Fruit fly (Drosophila melanogaster) whole organism, prepupa: ENCODE results near the gene CG43131.

Experiments used
- Blimp-1 ChIP-seq: fragments of 200-800 bp; sonication (Bioruptor generic); optimal IDR thresholded peaks from 3 replicates; lab custom pipeline; 2017; ENCODE audit warnings: missing biosample characterization, missing genetic modification characterization, mild to moderate bottlenecking, moderate library complexity, missing genetic modification reagents
- CG11294 ChIP-seq: fragments of 200-800 bp; sonication (Bioruptor generic); IDR thresholded peaks from 2 replicates; pipeline ENCODE4 v1.3.6; 2022; ENCODE audit warnings: missing biosample characterization, missing genetic modification characterization
- CG11902 ChIP-seq: fragments of 200-800 bp; sonication (Bioruptor generic); optimal IDR thresholded peaks from 3 replicates; lab custom pipeline; 2016; ENCODE audit warnings: missing biosample characterization, missing genetic modification characterization
- CG15336 ChIP-seq: fragments of 200-800 bp; sonication (Bioruptor generic); IDR thresholded peaks from 2 replicates; pipeline ENCODE4 v1.3.6; 2022; ENCODE audit warnings: missing biosample characterization, missing genetic modification characterization
- CG1621 ChIP-seq: fragments of 200-800 bp; sonication (Bioruptor generic); optimal IDR thresholded peaks from 3 replicates; lab custom pipeline; 2018; ENCODE audit warnings: missing biosample characterization, mild to moderate bottlenecking, missing genetic modification characterization
- CG16779 ChIP-seq: fragments of 200-800 bp; sonication (Bioruptor generic); optimal IDR thresholded peaks from 3 replicates; lab custom pipeline; 2017; ENCODE audit warnings: missing biosample characterization, mild to moderate bottlenecking, missing genetic modification characterization
- CG3032 ChIP-seq: fragments of 200-800 bp; optimal IDR thresholded peaks from 2 replicates; lab custom pipeline; 2019; ENCODE audit warnings: missing biosample characterization, mild to moderate bottlenecking, missing genetic modification characterization, moderate library complexity
- CG31627 ChIP-seq: fragments of 200-800 bp; sonication (Bioruptor generic); optimal IDR thresholded peaks from 3 replicates; lab custom pipeline; 2016; ENCODE audit warnings: missing biosample characterization, missing genetic modification characterization
- CG32006 ChIP-seq: fragments of 200-800 bp; sonication (Bioruptor generic); optimal IDR thresholded peaks from 3 replicates; lab custom pipeline; 2017; ENCODE audit warnings: missing biosample characterization, mild to moderate bottlenecking, missing genetic modification characterization
- CG34406 ChIP-seq: fragments of 200-800 bp; sonication (Bioruptor generic); optimal IDR thresholded peaks from 3 replicates; lab custom pipeline; 2016; ENCODE audit warnings: missing biosample characterization, missing genetic modification characterization
- CG3919 ChIP-seq: fragments of 200-800 bp; sonication (Bioruptor generic); optimal IDR thresholded peaks from 3 replicates; lab custom pipeline; 2016; ENCODE audit warnings: missing biosample characterization, missing genetic modification characterization
- CG4318 ChIP-seq: fragments of 200-800 bp; sonication (Bioruptor generic); optimal IDR thresholded peaks from 3 replicates; lab custom pipeline; 2017; ENCODE audit warnings: missing biosample characterization, mild to moderate bottlenecking, missing genetic modification characterization
- CG6163 ChIP-seq: fragments of 200-800 bp; sonication (Bioruptor generic); IDR thresholded peaks from 3 replicates; pipeline ENCODE4 v1.3.6; 2022; ENCODE audit warnings: missing biosample characterization, missing genetic modification characterization
- CG6276 ChIP-seq: fragments of 200-800 bp; sonication (Bioruptor generic); optimal IDR thresholded peaks from 2 replicates; lab custom pipeline; 2017; ENCODE audit warnings: missing biosample characterization, mild to moderate bottlenecking, missing genetic modification characterization
- CG7368 ChIP-seq: fragments of 200-800 bp; sonication (Bioruptor generic); optimal IDR thresholded peaks from 3 replicates; lab custom pipeline; 2016; ENCODE audit warnings: missing biosample characterization, missing genetic modification characterization
- CG8119 ChIP-seq: fragments of 200-800 bp; sonication (Bioruptor generic); IDR thresholded peaks from 3 replicates; pipeline ENCODE4 v1.3.6; 2022; ENCODE audit warnings: missing biosample characterization, missing genetic modification characterization
- CG9139 ChIP-seq: fragments of 200-800 bp; sonication (Bioruptor generic); optimal IDR thresholded peaks from 3 replicates; lab custom pipeline; 2017; ENCODE audit warnings: missing biosample characterization, mild to moderate bottlenecking, missing genetic modification characterization
- Eip78C ChIP-seq: fragments of 200-800 bp; sonication (Bioruptor generic); peaks from one replicate; lab custom pipeline; 2016; ENCODE audit warnings: missing biosample characterization, missing genetic modification characterization
- Eip93F ChIP-seq: fragments of 200-800 bp; sonication (Bioruptor generic); optimal IDR thresholded peaks from 2 replicates; lab custom pipeline; 2016; ENCODE audit warnings: missing biosample characterization, mild to moderate bottlenecking, missing genetic modification characterization
- Ets96B ChIP-seq: fragments of 200-800 bp; optimal IDR thresholded peaks from 2 replicates; lab custom pipeline; 2019; ENCODE audit warnings: missing biosample characterization, mild to moderate bottlenecking, missing genetic modification characterization, moderate library complexity
- Gug ChIP-seq: fragments of 200-800 bp; sonication (Bioruptor generic); IDR thresholded peaks from 2 replicates; pipeline ENCODE4 v1.3.6; 2022; ENCODE audit warnings: missing biosample characterization, missing genetic modification characterization
- Met ChIP-seq: fragments of 200-800 bp; sonication (Bioruptor generic); optimal IDR thresholded peaks from 3 replicates; lab custom pipeline; 2016; ENCODE audit warnings: missing biosample characterization, missing genetic modification characterization
- OdsH ChIP-seq: fragments of 200-800 bp; sonication (Bioruptor generic); optimal IDR thresholded peaks from 3 replicates; lab custom pipeline; 2016; ENCODE audit warnings: missing biosample characterization, missing genetic modification characterization
- Smox ChIP-seq: fragments of 200-800 bp; sonication (Bioruptor generic); optimal IDR thresholded peaks from 3 replicates; lab custom pipeline; 2016; ENCODE audit warnings: missing biosample characterization, missing genetic modification characterization
- Sox102F ChIP-seq: fragments of 200-800 bp; sonication (Bioruptor generic); optimal IDR thresholded peaks from 2 replicates; lab custom pipeline; 2016; ENCODE audit warnings: missing biosample characterization, mild to moderate bottlenecking, missing genetic modification characterization
- Sox14 ChIP-seq: fragments of 200-800 bp; sonication (Bioruptor generic); optimal IDR thresholded peaks from 3 replicates; lab custom pipeline; 2016; ENCODE audit warnings: missing biosample characterization, missing genetic modification characterization
- Sox15 ChIP-seq: fragments of 200-800 bp; sonication (Bioruptor generic); optimal IDR thresholded peaks from 3 replicates; lab custom pipeline; 2016; ENCODE audit warnings: missing biosample characterization, missing genetic modification characterization
- achi ChIP-seq: fragments of 200-800 bp; sonication (Bioruptor generic); optimal IDR thresholded peaks from 3 replicates; lab custom pipeline; 2016; ENCODE audit warnings: missing biosample characterization, missing genetic modification characterization
- acj6 ChIP-seq: fragments of 200-800 bp; sonication (Bioruptor generic); optimal IDR thresholded peaks from 3 replicates; lab custom pipeline; 2016; ENCODE audit warnings: missing biosample characterization, missing genetic modification characterization
- cyc ChIP-seq: fragments of 200-800 bp; sonication (Bioruptor generic); optimal IDR thresholded peaks from 3 replicates; lab custom pipeline; 2016; ENCODE audit warnings: missing biosample characterization, missing genetic modification characterization
- dac ChIP-seq: fragments of 200-800 bp; sonication (Bioruptor generic); optimal IDR thresholded peaks from 2 replicates; lab custom pipeline; 2017; ENCODE audit warnings: missing biosample characterization, mild to moderate bottlenecking, missing genetic modification characterization
- dsx ChIP-seq: fragments of 200-800 bp; optimal IDR thresholded peaks from 3 replicates; lab custom pipeline; 2019; ENCODE audit warnings: missing biosample characterization, mild to moderate bottlenecking, missing genetic modification characterization, moderate library complexity; ENCODE audit not compliant: poor library complexity, severe bottlenecking
- eg ChIP-seq: fragments of 200-800 bp; sonication (Bioruptor generic); IDR thresholded peaks from 3 replicates; pipeline ENCODE4 v1.3.6; 2022; ENCODE audit warnings: missing biosample characterization, missing genetic modification characterization
- esn ChIP-seq: fragments of 200-800 bp; sonication (Bioruptor generic); optimal IDR thresholded peaks from 2 replicates; lab custom pipeline; 2016; ENCODE audit warnings: missing biosample characterization, mild to moderate bottlenecking, missing genetic modification characterization, moderate library complexity
- fd59A ChIP-seq: fragments of 200-800 bp; sonication (Bioruptor generic); optimal IDR thresholded peaks from 2 replicates; lab custom pipeline; 2017; ENCODE audit warnings: missing biosample characterization, mild to moderate bottlenecking, missing genetic modification characterization, missing genetic modification reagents
- fd85E ChIP-seq: fragments of 200-800 bp; sonication (Bioruptor generic); optimal IDR thresholded peaks from 3 replicates; lab custom pipeline; 2016; ENCODE audit warnings: missing biosample characterization, missing genetic modification characterization
- lz ChIP-seq: fragments of 200-800 bp; sonication (Bioruptor generic); optimal IDR thresholded peaks from 3 replicates; lab custom pipeline; 2016; ENCODE audit warnings: missing biosample characterization, missing genetic modification characterization
- net ChIP-seq: fragments of 200-800 bp; sonication (Bioruptor generic); optimal IDR thresholded peaks from 3 replicates; lab custom pipeline; 2016; ENCODE audit warnings: missing biosample characterization, missing genetic modification characterization
- pdm3 ChIP-seq: fragments of 200-800 bp; sonication (Bioruptor generic); optimal IDR thresholded peaks from 3 replicates; lab custom pipeline; 2016; ENCODE audit warnings: missing biosample characterization, missing genetic modification characterization
- salr ChIP-seq, 2 experiments: fragments of 200-800 bp; sonication (Bioruptor generic); optimal IDR thresholded peaks; 3 replicates each; lab custom pipeline; 2016 to 2018; ENCODE audit warnings: missing biosample characterization in 2 of 2, missing genetic modification characterization in 2 of 2, mild to moderate bottlenecking in 1 of 2
- spab ChIP-seq: fragments of 200-800 bp; sonication (Bioruptor generic); optimal IDR thresholded peaks from 2 replicates; lab custom pipeline; 2017; ENCODE audit warnings: missing biosample characterization, mild to moderate bottlenecking, missing genetic modification characterization, missing genetic modification reagents
- ss ChIP-seq, 2 experiments: fragments of 200-800 bp; sonication (Bioruptor generic); optimal IDR thresholded peaks; 2 replicates in 1 of 2; 3 replicates in 1 of 2; lab custom pipeline; 2017 to 2018; ENCODE audit warnings: mild to moderate bottlenecking in 2 of 2, missing biosample characterization in 2 of 2, missing genetic modification characterization in 2 of 2, moderate library complexity in 1 of 2
- svp ChIP-seq: fragments of 200-800 bp; sonication (Bioruptor generic); peaks from one replicate; lab custom pipeline; 2016; ENCODE audit warnings: missing biosample characterization, missing genetic modification characterization
- topi ChIP-seq: fragments of 200-800 bp; sonication (Bioruptor generic); optimal IDR thresholded peaks from 3 replicates; lab custom pipeline; 2016; ENCODE audit warnings: missing biosample characterization, missing genetic modification characterization
- vri ChIP-seq: fragments of 200-800 bp; sonication (Bioruptor generic); optimal IDR thresholded peaks from 3 replicates; lab custom pipeline; 2016; ENCODE audit warnings: missing biosample characterization, mild to moderate bottlenecking, missing genetic modification characterization

The CG43131 gene

dm6 chr3R:5103362-5104003 lies 5.5 kb downstream of the CG43131 start (continued):
- peak; percentile 13 for TF ChIP-seq vri (GFP tag; lab: Kevin White, UChicago)
- peak; percentile 14 for TF ChIP-seq CG11902 (GFP tag; lab: Kevin White, UChicago)
- TF ChIP-seq Met (GFP tag; lab: Kevin White, UChicago) = peak; percentile 63
- TF ChIP-seq Ets96B (tag; lab: Kevin White, UChicago) = peak; percentile 26
- peak; percentile 11 for TF ChIP-seq CG34406
- no peak for TF ChIP-seq CG16779
- TF ChIP-seq fd85E (GFP tag; lab: Kevin White, UChicago) = no peak
- TF ChIP-seq dsx (GFP tag; lab: Kevin White, UChicago) = no peak

- TF ChIP-seq eg (no peak), Eip78C (GFP tag; lab: Kevin White, UChicago) (peak; percentile 7), svp (GFP tag; lab: Kevin White, UChicago) (peak; percentile 82)
Measured at dm6 chr3R:5102407-5102806, 6.6 kb downstream of the CG43131 start.

- no peak for TF ChIP-seq dac
- no peak for TF ChIP-seq ss (GFP tag; optimal IDR thresholded peaks at IDR 0.05; lab: Kevin White, UChicago)
- TF ChIP-seq salr (GFP tag; optimal IDR thresholded peaks at IDR 0.05; lab: Kevin White, UChicago) = no peak
- peak; percentile 85 for TF ChIP-seq Sox102F (GFP tag; lab: Kevin White, UChicago)
- peak; percentile 65; the same call in 1 of the 3 replicates for TF ChIP-seq CG6163 (GFP tag; lab: Robert Waterston, UW)
- peak; percentile 88 for TF ChIP-seq esn (GFP tag; lab: Kevin White, UChicago)
- peak; percentile 42 for TF ChIP-seq Eip93F (GFP tag; lab: Kevin White, UChicago)
- TF ChIP-seq CG8119 = peak; percentile 40; the same call in 1 of the 3 replicates
- TF ChIP-seq Smox (GFP tag; lab: Kevin White, UChicago) = peak; percentile 83
- peak; percentile 74 for TF ChIP-seq vri (GFP tag; lab: Kevin White, UChicago)
- no peak for TF ChIP-seq CG4318 (GFP tag; lab: Kevin White, UChicago)
- TF ChIP-seq Sox14 (GFP tag; lab: Kevin White, UChicago) = peak; percentile 62
- peak; percentile 1 for TF ChIP-seq CG11902 (GFP tag; lab: Kevin White, UChicago)
- 0 out of 2 replicates have a peak, but pooled peaks have one; percentile 20 for TF ChIP-seq Gug (GFP tag; lab: Robert Waterston, UW)
- peak; percentile 83 for TF ChIP-seq Eip78C (GFP tag; lab: Kevin White, UChicago)
- peak; percentile 61 for TF ChIP-seq CG3919
- peak; percentile 54 for TF ChIP-seq Ets96B (tag; lab: Kevin White, UChicago)
- no peak for TF ChIP-seq dsx (GFP tag; lab: Kevin White, UChicago)
- TF ChIP-seq CG6276 (GFP tag; lab: Kevin White, UChicago) = peak; percentile 13
- TF ChIP-seq topi (GFP tag; lab: Kevin White, UChicago) = peak; percentile 81
- peak; percentile 79 for TF ChIP-seq lz (GFP tag; lab: Kevin White, UChicago)
- TF ChIP-seq achi = peak; percentile 54
- TF ChIP-seq Blimp-1 (GFP tag; lab: Kevin White, UChicago) = peak; percentile 65
- TF ChIP-seq spab (GFP tag; lab: Kevin White, UChicago) = peak; percentile 40
- TF ChIP-seq fd59A = no peak
- TF ChIP-seq CG31627 = peak; percentile 78
- TF ChIP-seq CG3032 (tag; lab: Kevin White, UChicago) = peak; percentile 40
- peak; percentile 15 for TF ChIP-seq Sox15 (GFP tag; lab: Kevin White, UChicago)
- no peak for TF ChIP-seq CG7368
- peak; percentile 33 for TF ChIP-seq net
- peak; percentile 45 for TF ChIP-seq acj6 (GFP tag; lab: Kevin White, UChicago)
- TF ChIP-seq CG9139 (GFP tag; lab: Kevin White, UChicago) = no peak
- peak; percentile 62 for TF ChIP-seq OdsH (GFP tag; lab: Kevin White, UChicago)
- peak; percentile 78 for TF ChIP-seq cyc (GFP tag; lab: Kevin White, UChicago)
- TF ChIP-seq CG1621 = no peak
- peak; percentile 47 for TF ChIP-seq pdm3 (GFP tag; lab: Kevin White, UChicago)
- TF ChIP-seq CG32006 (GFP tag; lab: Kevin White, UChicago) = peak; percentile 6
- TF ChIP-seq CG11294 (GFP tag; lab: Robert Waterston, UW) = no peak
- TF ChIP-seq CG15336 = 0 out of 2 replicates have a peak, but pooled peaks have one; percentile 35
- TF ChIP-seq svp (GFP tag; lab: Kevin White, UChicago) = peak; percentile 91
Measured at dm6 chr3R:5100323-5101055, 8.5 kb downstream of the CG43131 start.
